Worm (Caenorhabditis elegans) whole organism, late embryonic: ENCODE data around the gene D1086.8.

Source experiments
- C38D4.7 ChIP-seq: fragments of 200-800 bp; sonication (Bioruptor generic); optimal IDR thresholded peaks from 2 replicates; lab custom pipeline; 2018; ENCODE audit warnings: mild to moderate bottlenecking, missing genetic modification characterization, moderate library complexity, missing compliant biosample characterization
- elt-2 ChIP-seq: sonication (generic microtip); optimal IDR thresholded peaks from 2 replicates; lab custom pipeline; 2016; ENCODE audit warnings: missing genetic modification reagents, missing genetic modification characterization, missing compliant biosample characterization
- nfya-1 ChIP-seq: sonication (generic microtip); optimal IDR thresholded peaks from 2 replicates; lab custom pipeline; 2017; ENCODE audit warnings: missing genetic modification characterization, mild to moderate bottlenecking, missing compliant biosample characterization, antibody characterized with exemption, moderate library complexity
- nhr-11 ChIP-seq: fragments of 150-350 bp; optimal IDR thresholded peaks from 2 replicates; lab custom pipeline; 2014; ENCODE audit warnings: missing biosample characterization, missing genetic modification characterization
- npax-4 ChIP-seq: sonication (generic microtip); optimal IDR thresholded peaks from 2 replicates; lab custom pipeline; 2016; ENCODE audit warnings: missing genetic modification characterization, missing compliant biosample characterization

ce11 chrV:14097358-14097757 lies 3.5 kb downstream of the D1086.8 start:
- TF ChIP-seq nhr-11 (tag; lab: Kevin White, UChicago): no peak
- no peak for TF ChIP-seq nfya-1 (tag; lab: Kevin White, UChicago)
- no peak for TF ChIP-seq elt-2 (tag; lab: Kevin White, UChicago)
- TF ChIP-seq C38D4.7 (GFP tag; lab: Kevin White, UChicago): no peak
- no peak for TF ChIP-seq npax-4 (tag; lab: Kevin White, UChicago)
